Worm (Caenorhabditis elegans) whole organism, young adult: ENCODE measurements around the gene rpl-18.

Experiments
- T26A5.8 ChIP-seq: sonication (generic microtip); optimal IDR thresholded peaks from 2 replicates; lab custom pipeline; 2016; ENCODE audit warnings: missing genetic modification characterization, missing compliant biosample characterization
- ama-1 ChIP-seq, 3 experiments: fragments of 150-350 bp in 1 of 3; sonication (generic microtip) in 2 of 3; optimal IDR thresholded peaks; 2 replicates each; lab custom pipeline; 2014 to 2018; ENCODE audit warnings: missing biosample characterization in 2 of 3, missing genetic modification characterization in 2 of 3, missing genetic modification reagents in 2 of 3
- egl-44 ChIP-seq: fragments of 200-800 bp; sonication (Bioruptor generic); IDR thresholded peaks from 2 replicates; pipeline ENCODE4 v1.3.6; 2022; ENCODE audit warnings: missing genetic modification reagents, missing genetic modification characterization, missing compliant biosample characterization
- nfya-1 ChIP-seq: sonication (generic microtip); optimal IDR thresholded peaks from 2 replicates; lab custom pipeline; 2017; ENCODE audit warnings: antibody characterized with exemption, missing compliant biosample characterization, missing genetic modification characterization, borderline replicate concordance; ENCODE audit not compliant: insufficient read depth
- pbrm-1 ChIP-seq: fragments of 200-800 bp; sonication (Bioruptor generic); IDR thresholded peaks from 2 replicates; pipeline ENCODE4 v1.3.6; 2022; ENCODE audit warnings: missing genetic modification reagents, missing genetic modification characterization, missing compliant biosample characterization
- unc-130 ChIP-seq: sonication (generic microtip); optimal IDR thresholded peaks from 2 replicates; lab custom pipeline; 2016; ENCODE audit warnings: missing genetic modification reagents, missing genetic modification characterization, missing compliant biosample characterization
- zim-3 ChIP-seq: sonication (generic microtip); optimal IDR thresholded peaks from 2 replicates; lab custom pipeline; 2017; ENCODE audit warnings: mild to moderate bottlenecking, missing genetic modification characterization, moderate library complexity, missing compliant biosample characterization
- ztf-25 ChIP-seq: fragments of 200-800 bp; sonication (Bioruptor generic); IDR thresholded peaks from 2 replicates; pipeline ENCODE4 v1.3.6; 2022; ENCODE audit warnings: missing genetic modification reagents, missing genetic modification characterization, missing compliant biosample characterization

DNA sequence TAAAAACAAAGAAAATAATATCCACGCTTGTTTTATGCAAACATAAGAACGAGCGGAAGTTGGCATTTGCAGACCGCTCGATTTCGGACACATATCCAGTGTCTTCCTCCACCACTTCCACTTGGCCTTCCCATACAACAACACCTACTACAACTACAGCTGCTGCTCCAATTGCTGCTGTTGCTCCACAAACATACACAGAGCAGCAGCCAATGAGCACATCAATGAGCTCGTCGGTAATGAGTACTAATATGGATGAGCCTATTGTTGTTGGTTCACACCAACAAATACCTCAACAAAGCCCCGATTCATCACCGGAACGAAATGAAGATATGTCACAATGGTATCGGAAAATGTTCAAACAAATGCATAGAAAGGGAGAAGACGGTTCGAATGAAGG is 22.0 kb upstream of the rpl-18 start:
- TF ChIP-seq pbrm-1 (no peak), unc-130 (GFP tag; lab: Kevin White, UChicago) (no peak), egl-44 (GFP tag; lab: Robert Waterston, UW) (no peak), zim-3 (no peak), T26A5.8 (tag; lab: Kevin White, UChicago) (no peak), ama-1 (optimal IDR thresholded peaks at IDR 0.05; lab: Kevin White, UChicago) (no peak), ama-1 (GFP tag; optimal IDR thresholded peaks at IDR 0.05; lab: Kevin White, UChicago) (no peak), nfya-1 (no peak), ztf-25 (no peak)
